Worm (Caenorhabditis elegans): ENCODE data around the gene C16C8.10.
"Not testable (repeated sequence)": the region's sequence is repeated elsewhere in the genome, so short reads cannot be mapped to it uniquely, and the experiment has no call there.

C16C8.10 gene

DNA sequence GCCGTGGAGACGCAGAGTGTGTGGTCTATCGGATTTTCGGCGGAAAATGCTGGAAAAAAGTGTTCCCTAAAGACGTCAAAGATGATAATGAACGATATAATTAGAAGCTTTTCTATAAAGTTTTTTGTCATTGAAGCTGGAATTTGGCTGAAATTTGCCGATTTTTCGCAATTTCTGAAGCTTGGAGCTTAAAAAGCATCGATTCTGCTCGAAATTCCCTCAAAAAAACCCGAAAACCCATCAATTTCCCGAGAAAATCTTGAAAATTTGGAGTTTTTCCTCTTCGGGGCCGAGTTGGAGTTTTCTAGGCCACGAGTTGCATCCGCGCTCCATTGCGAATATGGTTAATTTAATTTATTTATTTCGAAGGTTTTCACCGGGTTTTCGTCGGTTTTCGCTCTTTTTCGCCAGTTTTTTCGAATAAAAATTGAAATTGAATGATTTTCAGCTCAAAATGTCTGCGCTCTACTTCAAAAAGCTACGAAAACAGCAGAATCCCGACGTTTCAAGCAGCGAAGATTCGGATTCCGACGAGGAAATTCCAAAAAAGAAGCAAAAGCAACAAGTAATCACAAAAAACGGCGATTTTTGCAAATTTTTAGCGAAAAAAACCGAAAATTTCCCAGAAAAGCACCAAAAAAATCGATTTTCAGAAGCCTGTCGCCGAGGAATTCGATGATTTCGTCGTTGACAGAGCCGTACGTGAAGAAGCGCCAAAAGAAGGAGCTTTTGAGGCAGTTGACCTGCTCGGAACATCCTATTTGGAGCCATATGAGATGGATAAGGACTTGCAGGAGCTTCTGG is 38.2 kb upstream of the C16C8.10 start, which contains the start of the genes col-71 and Y49F6B.2 (continued):
- TF ChIP-seq mdl-1 (tag; optimal IDR thresholded peaks at IDR 0.05), result no peak
- no peak for TF ChIP-seq elt-3 (tag; optimal IDR thresholded peaks at IDR 0.05)
- TF ChIP-seq crh-2 (tag; optimal IDR thresholded peaks at IDR 0.05), result peak; percentile 73
- no peak for TF ChIP-seq ZK546.5 (tag; optimal IDR thresholded peaks at IDR 0.05)
- no peak for TF ChIP-seq ztf-11 (tag; optimal IDR thresholded peaks at IDR 0.05)
- TF ChIP-seq unc-62 (GFP tag; optimal IDR thresholded peaks at IDR 0.05), result no peak

ce11 chrII:3502011-3502410 is 37.5 kb upstream of the C16C8.10 start:
- no peak for TF ChIP-seq nhr-12 (tag; optimal IDR thresholded peaks at IDR 0.05)
- no peak for TF ChIP-seq sma-9 (GFP tag; optimal IDR thresholded peaks at IDR 0.05)
- TF ChIP-seq sma-9 (tag; optimal IDR thresholded peaks at IDR 0.05), result no peak
- no peak for TF ChIP-seq ceh-16 (tag; optimal IDR thresholded peaks at IDR 0.05)
- TF ChIP-seq unc-55 (GFP tag; optimal IDR thresholded peaks at IDR 0.05), result no peak
- no peak for TF ChIP-seq elt-3 (tag; optimal IDR thresholded peaks at IDR 0.05)
- no peak for TF ChIP-seq ZK546.5 (tag; optimal IDR thresholded peaks at IDR 0.05)
- TF ChIP-seq lin-11 (tag; optimal IDR thresholded peaks at IDR 0.05), result no peak
- no peak for TF ChIP-seq elt-1 (tag; optimal IDR thresholded peaks at IDR 0.05)
- TF ChIP-seq dmd-4 (tag; optimal IDR thresholded peaks at IDR 0.05), result no peak
- TF ChIP-seq unc-62 (GFP tag; optimal IDR thresholded peaks at IDR 0.05), result no peak

- TF ChIP-seq sma-3 (GFP tag; optimal IDR thresholded peaks at IDR 0.05), result no peak
- no peak for TF ChIP-seq nhr-25 (tag; optimal IDR thresholded peaks at IDR 0.05)
- no peak for TF ChIP-seq ZK546.5 (tag; optimal IDR thresholded peaks at IDR 0.05)
- no peak for TF ChIP-seq aly-2 (tag; optimal IDR thresholded peaks at IDR 0.05)
- no peak for TF ChIP-seq egl-27 (tag; optimal IDR thresholded peaks at IDR 0.05)
- no peak for TF ChIP-seq ztf-11 (tag; optimal IDR thresholded peaks at IDR 0.05)
- TF ChIP-seq ztf-1 (GFP tag; conservative IDR thresholded peaks at IDR 0.05), result no peak
- no peak for TF ChIP-seq nhr-6 (tag; optimal IDR thresholded peaks at IDR 0.05)
- no peak for TF ChIP-seq unc-62 (GFP tag; optimal IDR thresholded peaks at IDR 0.05)
- TF ChIP-seq ceh-82 (tag; optimal IDR thresholded peaks at IDR 0.05), result no peak
- TF ChIP-seq nhr-23 (tag; optimal IDR thresholded peaks at IDR 0.05), result no peak
- no peak for TF ChIP-seq lsy-2 (tag; optimal IDR thresholded peaks at IDR 0.05)
- no peak for TF ChIP-seq peb-1 (tag; optimal IDR thresholded peaks at IDR 0.05)
- TF ChIP-seq unc-39 (tag; optimal IDR thresholded peaks at IDR 0.05), result no peak
Observed at ce11 chrII:3500373-3500772, 35.9 kb upstream of the C16C8.10 start.

DNA sequence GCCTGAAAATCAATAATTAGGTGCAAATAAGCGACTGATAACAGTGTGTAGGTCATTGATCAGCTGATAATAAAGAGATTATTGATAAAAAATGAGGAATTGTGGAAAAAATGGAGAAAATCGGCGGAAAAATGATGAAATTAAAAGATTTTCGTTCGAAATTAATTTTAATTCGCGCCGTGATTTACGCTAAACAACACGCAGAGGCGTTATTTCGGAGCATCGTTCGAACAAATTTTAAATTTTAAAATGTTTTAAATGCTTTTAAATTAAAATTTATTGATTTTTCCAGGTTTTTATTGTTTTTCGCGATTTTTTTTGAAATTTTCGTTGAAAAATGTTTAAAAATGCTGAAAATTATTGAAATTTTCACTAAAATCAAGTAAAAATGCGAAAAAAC is 34.9 kb upstream of the C16C8.10 start, which contains the start of gene Y49F6B.9:
Y49F6B.9 (minus strand) TSS at position 2 of the 400 bp plus-strand sequence.
- no peak for TF ChIP-seq R02D3.7 (tag; optimal IDR thresholded peaks at IDR 0.05)
- TF ChIP-seq skn-1 (tag; optimal IDR thresholded peaks at IDR 0.05), result no peak
- TF ChIP-seq egl-27 (tag; optimal IDR thresholded peaks at IDR 0.05), result no peak
- TF ChIP-seq gmeb-1 (tag; optimal IDR thresholded peaks at IDR 0.05), result no peak
- TF ChIP-seq lin-39 (tag; optimal IDR thresholded peaks at IDR 0.05), result no peak
- no peak for TF ChIP-seq peb-1 (tag; optimal IDR thresholded peaks at IDR 0.05)
- no peak for TF ChIP-seq nhr-6 (tag; optimal IDR thresholded peaks at IDR 0.05)
- no peak for TF ChIP-seq ztf-11 (tag; optimal IDR thresholded peaks at IDR 0.05)
- no peak for TF ChIP-seq mbf-1 (tag; optimal IDR thresholded peaks at IDR 0.05)
- no peak for TF ChIP-seq ama-1 (optimal IDR thresholded peaks at IDR 0.05)
- TF ChIP-seq blmp-1 (tag; optimal IDR thresholded peaks at IDR 0.05; ENCODE audit: insufficient read depth), result no peak
- no peak for TF ChIP-seq Y55F3AM.14 (GFP tag; optimal IDR thresholded peaks at IDR 0.05)
- TF ChIP-seq mdl-1 (tag; optimal IDR thresholded peaks at IDR 0.05), result no peak
- no peak for TF ChIP-seq ZK546.5 (tag; optimal IDR thresholded peaks at IDR 0.05)

- TF ChIP-seq nhr-12, mdl-1, zag-1 (tag; optimal IDR thresholded peaks at IDR 0.05): not testable (repeated sequence)
Observed at ce11 chrII:3490797-3491196, 26.3 kb upstream of the C16C8.10 start, which contains the start of gene fbxb-112. fbxb-112 (plus strand) TSS chrII:3491097.

All from whole organism, L2 larva.